Fruit fly (Drosophila melanogaster): ENCODE measurements around the gene Fhos.
A peak's percentile ranks its signal among the peaks of the same experiment; 100 is the strongest.

The Fhos gene

DNA sequence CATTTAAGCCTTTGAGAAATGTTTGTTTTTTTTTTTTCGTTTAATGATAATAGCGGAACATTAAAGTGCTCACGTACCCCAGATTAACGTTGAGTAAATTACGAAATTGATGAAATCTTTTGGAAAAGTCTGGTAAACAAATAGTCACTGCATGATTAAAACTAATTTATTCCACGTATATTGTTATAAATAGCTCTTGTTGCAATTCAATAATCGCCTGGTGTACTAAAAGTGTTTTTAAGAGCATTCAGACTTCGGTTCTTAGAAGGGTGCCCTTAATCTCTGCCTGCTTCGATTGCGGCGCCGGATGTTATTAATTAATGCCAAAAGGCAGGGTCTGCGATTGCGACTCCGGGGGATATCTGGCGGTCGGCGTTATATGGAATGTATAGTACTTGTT lies 44.6 kb upstream of the Fhos start (continued):
- TF ChIP-seq Lim3 (GFP tag; IDR thresholded peaks at IDR 0.05) (no peak), pum (GFP tag; optimal IDR thresholded peaks at IDR 0.05) (no peak), ftz-f1 (GFP tag; optimal IDR thresholded peaks at IDR 0.05) (no peak), Hmr (GFP tag; optimal IDR thresholded peaks at IDR 0.05) (peak; percentile 22), CG8924 (tag; optimal IDR thresholded peaks at IDR 0.05) (no peak), CG7271 (tag; optimal IDR thresholded peaks at IDR 0.05) (no peak), phol (tag; optimal IDR thresholded peaks at IDR 0.05) (no peak), exex (tag; optimal IDR thresholded peaks at IDR 0.05) (peak; percentile 13), onecut (GFP tag; IDR thresholded peaks at IDR 0.05) (no peak), sd (tag; optimal IDR thresholded peaks at IDR 0.05) (peak; percentile 21), oc (tag; optimal IDR thresholded peaks at IDR 0.05) (no peak), CG18599 (GFP tag; optimal IDR thresholded peaks at IDR 0.05) (peak; percentile 29), ranshi (GFP tag; IDR thresholded peaks at IDR 0.05) (no peak), CG13624 (GFP tag; optimal IDR thresholded peaks at IDR 0.05) (no peak), CG32532 (GFP tag; IDR thresholded peaks at IDR 0.05) (no peak), CG3995 (GFP tag; optimal IDR thresholded peaks at IDR 0.05) (no peak), GATAe (GFP tag; conservative IDR thresholded peaks at IDR 0.05) (peak; percentile 27; the same call in 1 of the 2 replicates), CG15011 (GFP tag; optimal IDR thresholded peaks at IDR 0.05) (no peak), CG12769 (tag; optimal IDR thresholded peaks at IDR 0.05) (peak; percentile 27), CG2129 (GFP tag; IDR thresholded peaks at IDR 0.05; ENCODE audit: partially characterized antibody) (no peak), CHES-1-like (GFP tag; optimal IDR thresholded peaks at IDR 0.05) (no peak), CG13424 (tag; optimal IDR thresholded peaks at IDR 0.05) (no peak), pho (GFP tag; optimal IDR thresholded peaks at IDR 0.05) (peak; percentile 33), stwl (tag; optimal IDR thresholded peaks at IDR 0.05) (no peak), CG3847 (GFP tag; IDR thresholded peaks at IDR 0.05) (no peak), CG15479 (GFP tag; optimal IDR thresholded peaks at IDR 0.05) (no peak), Rfx (GFP tag; IDR thresholded peaks at IDR 0.05) (no peak), CG2120 (GFP tag; optimal IDR thresholded peaks at IDR 0.05) (peak; percentile 61), Vsx1 (GFP tag; optimal IDR thresholded peaks at IDR 0.05) (no peak), prd (optimal IDR thresholded peaks at IDR 0.05) (no peak), prd (GFP tag; IDR thresholded peaks at IDR 0.05) (no peak), CG16863 (GFP tag; optimal IDR thresholded peaks at IDR 0.05) (no peak), gem (tag; optimal IDR thresholded peaks at IDR 0.05) (peak; percentile 11), Atf6 (GFP tag; IDR thresholded peaks at IDR 0.05) (peak; percentile 63), CG17186 (GFP tag; optimal IDR thresholded peaks at IDR 0.05) (no peak), CG9609 (GFP tag; optimal IDR thresholded peaks at IDR 0.05) (no peak), CG18011 (GFP tag; optimal IDR thresholded peaks at IDR 0.05) (no peak), Doc3 (GFP tag; IDR thresholded peaks at IDR 0.05; ENCODE audit: partially characterized antibody) (no peak), CG8290 (GFP tag; optimal IDR thresholded peaks at IDR 0.05) (no peak), CG8290 (tag; optimal IDR thresholded peaks at IDR 0.05) (peak in 1 of 2 experiments; percentile 12), sisA (GFP tag; IDR thresholded peaks at IDR 0.05) (no peak), bbx (GFP tag; IDR thresholded peaks at IDR 0.05; ENCODE audit: partially characterized antibody) (no peak)

DNA sequence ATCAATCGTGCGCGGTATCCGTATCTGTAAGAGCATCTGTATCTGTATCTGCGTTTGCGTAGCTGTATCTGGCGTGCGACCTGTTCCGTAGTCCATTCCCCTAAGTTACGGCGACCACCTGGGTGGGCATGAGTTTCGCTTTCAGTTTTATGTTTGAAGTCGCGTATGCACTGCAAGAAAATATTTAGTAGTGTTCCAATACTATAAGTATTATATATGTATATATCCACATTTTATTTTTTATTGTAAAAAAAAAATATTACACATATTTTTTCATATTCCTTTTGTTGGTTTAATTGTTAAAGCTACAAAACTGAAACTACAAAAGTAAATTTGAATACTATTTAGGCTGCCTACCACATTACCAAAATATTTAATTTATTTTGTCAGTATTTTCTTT lies 40.5 kb upstream of the Fhos start:
- TF ChIP-seq CG10979 (tag; optimal IDR thresholded peaks at IDR 0.05) (peak; percentile 27), CG1233 (GFP tag; optimal IDR thresholded peaks at IDR 0.05) (peak; percentile 33), ase (GFP tag; IDR thresholded peaks at IDR 0.05) (no peak), CG1792 (GFP tag; optimal IDR thresholded peaks at IDR 0.05) (no peak), CG7928 (GFP tag; optimal IDR thresholded peaks at IDR 0.05) (no peak), nmo (GFP tag; optimal IDR thresholded peaks at IDR 0.05) (peak; percentile 44), CG12391 (tag; optimal IDR thresholded peaks at IDR 0.05) (peak; percentile 31), nerfin-1 (tag; optimal IDR thresholded peaks at IDR 0.05) (no peak), gem (tag; optimal IDR thresholded peaks at IDR 0.05) (peak; percentile 66), gcm (GFP tag; optimal IDR thresholded peaks at IDR 0.05) (no peak), Blimp-1 (GFP tag; optimal IDR thresholded peaks at IDR 0.05) (peak; percentile 70), phol (tag; optimal IDR thresholded peaks at IDR 0.05) (peak; percentile 20), Lim3 (GFP tag; IDR thresholded peaks at IDR 0.05) (no peak), E2f2 (GFP tag; IDR thresholded peaks at IDR 0.05) (no peak)

Data from whole organism, embryonic.